Worm (Caenorhabditis elegans): Measurements from ENCODE around the gene K10B2.4.

K10B2.4 gene

ce11 chrII:6377381-6377948 is 16.7 kb upstream of the K10B2.4 start:
- TF ChIP-seq ceh-83 (GFP tag; optimal IDR thresholded peaks at IDR 0.05) (no peak), elt-3 (tag; optimal IDR thresholded peaks at IDR 0.05) (no peak), nhr-237 (tag; optimal IDR thresholded peaks at IDR 0.05) (no peak), blmp-1 (tag; optimal IDR thresholded peaks at IDR 0.05) (no peak), unc-120 (tag; optimal IDR thresholded peaks at IDR 0.05; ENCODE audit: poor library complexity, severe bottlenecking) (no peak), nhr-12 (tag; optimal IDR thresholded peaks at IDR 0.05) (no peak), cnd-1 (tag; optimal IDR thresholded peaks at IDR 0.05) (no peak), drap-1 (GFP tag; optimal IDR thresholded peaks at IDR 0.05) (no peak), bed-3 (GFP tag; optimal IDR thresholded peaks at IDR 0.05) (no peak), sem-2 (GFP tag; optimal IDR thresholded peaks at IDR 0.05) (no peak), pha-4 (tag; optimal IDR thresholded peaks at IDR 0.05) (no peak), nhr-2 (tag; optimal IDR thresholded peaks at IDR 0.05) (no peak), lin-13 (tag; optimal IDR thresholded peaks at IDR 0.05) (no peak), zip-8 (tag; optimal IDR thresholded peaks at IDR 0.05) (no peak), nhr-76 (tag; optimal IDR thresholded peaks at IDR 0.05) (no peak), lin-32 (GFP tag; optimal IDR thresholded peaks at IDR 0.05) (no peak), mab-5 (tag; optimal IDR thresholded peaks at IDR 0.05) (no peak), snpc-4 (tag; optimal IDR thresholded peaks at IDR 0.05) (no peak), ztf-11 (tag; optimal IDR thresholded peaks at IDR 0.05) (no peak), ham-2 (GFP tag; optimal IDR thresholded peaks at IDR 0.05) (no peak)

- TF ChIP-seq sem-2 (GFP tag; optimal IDR thresholded peaks at IDR 0.05) (no peak), elt-1 (tag; optimal IDR thresholded peaks at IDR 0.05; ENCODE audit: borderline replicate concordance, insufficient read depth) (no peak), lin-32 (GFP tag; optimal IDR thresholded peaks at IDR 0.05) (no peak), nhr-12 (tag; optimal IDR thresholded peaks at IDR 0.05) (no peak), snpc-4 (tag; optimal IDR thresholded peaks at IDR 0.05) (no peak), mab-5 (tag; optimal IDR thresholded peaks at IDR 0.05) (no peak), lsy-2 (tag; optimal IDR thresholded peaks at IDR 0.05) (no peak), M03D4.4 (tag; optimal IDR thresholded peaks at IDR 0.05) (no peak), ces-1 (GFP tag; optimal IDR thresholded peaks at IDR 0.05) (no peak), unc-120 (tag; optimal IDR thresholded peaks at IDR 0.05; ENCODE audit: poor library complexity, severe bottlenecking) (no peak), mep-1 (tag; optimal IDR thresholded peaks at IDR 0.05) (no peak), ceh-43 (GFP tag; optimal IDR thresholded peaks at IDR 0.05) (no peak), nhr-76 (tag; optimal IDR thresholded peaks at IDR 0.05) (no peak)
Observed at ce11 chrII:6376693-6377092, 15.9 kb upstream of the K10B2.4 start.

- TF ChIP-seq bed-3 (GFP tag; optimal IDR thresholded peaks at IDR 0.05) = no peak
- no peak for TF ChIP-seq nhr-2 (tag; optimal IDR thresholded peaks at IDR 0.05)
- no peak for TF ChIP-seq lin-32 (GFP tag; optimal IDR thresholded peaks at IDR 0.05)
- TF ChIP-seq nhr-76 (tag; optimal IDR thresholded peaks at IDR 0.05) = no peak
- no peak for TF ChIP-seq mab-5 (tag; optimal IDR thresholded peaks at IDR 0.05)
- no peak for TF ChIP-seq unc-62 (GFP tag; optimal IDR thresholded peaks at IDR 0.05)
- TF ChIP-seq ceh-83 (GFP tag; optimal IDR thresholded peaks at IDR 0.05) = no peak
Observed at ce11 chrII:6374646-6375045, 13.9 kb upstream of the K10B2.4 start.

- TF ChIP-seq unc-62 (GFP tag; optimal IDR thresholded peaks at IDR 0.05) = no peak
- no peak for TF ChIP-seq zip-8 (tag; optimal IDR thresholded peaks at IDR 0.05)
- no peak for TF ChIP-seq elt-1 (tag; optimal IDR thresholded peaks at IDR 0.05; ENCODE audit: borderline replicate concordance, insufficient read depth)
- TF ChIP-seq unc-39 (tag; optimal IDR thresholded peaks at IDR 0.05) = no peak
- TF ChIP-seq nhr-12 (tag; optimal IDR thresholded peaks at IDR 0.05) = no peak
- no peak for TF ChIP-seq nhr-28 (tag; optimal IDR thresholded peaks at IDR 0.05)
- TF ChIP-seq snpc-4 (tag; optimal IDR thresholded peaks at IDR 0.05) = no peak
- no peak for TF ChIP-seq nhr-237 (tag; optimal IDR thresholded peaks at IDR 0.05)
- no peak for TF ChIP-seq mls-2 (tag; optimal IDR thresholded peaks at IDR 0.05)
- no peak for TF ChIP-seq cnd-1 (tag; optimal IDR thresholded peaks at IDR 0.05)
- TF ChIP-seq ceh-83 (GFP tag; optimal IDR thresholded peaks at IDR 0.05) = no peak
- TF ChIP-seq lsy-2 (tag; optimal IDR thresholded peaks at IDR 0.05) = no peak
- no peak for TF ChIP-seq drap-1 (GFP tag; optimal IDR thresholded peaks at IDR 0.05)
- no peak for TF ChIP-seq ceh-43 (GFP tag; optimal IDR thresholded peaks at IDR 0.05)
- TF ChIP-seq unc-120 (tag; optimal IDR thresholded peaks at IDR 0.05; ENCODE audit: poor library complexity, severe bottlenecking) = no peak
- no peak for TF ChIP-seq mab-5 (tag; optimal IDR thresholded peaks at IDR 0.05)
- TF ChIP-seq tbx-8 (GFP tag; optimal IDR thresholded peaks at IDR 0.05) = no peak
Observed at ce11 chrII:6373361-6373760, 12.6 kb upstream of the K10B2.4 start.

ce11 chrII:6371003-6371402 is 10.2 kb upstream of the K10B2.4 start, which contains the start of gene lin-23:
Gene lin-23, plus strand, starts transcription at chrII:6371303.
- no peak for TF ChIP-seq unc-120 (tag; optimal IDR thresholded peaks at IDR 0.05; ENCODE audit: poor library complexity, severe bottlenecking)
- TF ChIP-seq mab-5 (tag; optimal IDR thresholded peaks at IDR 0.05) = no peak
- TF ChIP-seq unc-62 (GFP tag; optimal IDR thresholded peaks at IDR 0.05) = no peak
- no peak for TF ChIP-seq unc-39 (tag; optimal IDR thresholded peaks at IDR 0.05)
- TF ChIP-seq lin-13 (tag; optimal IDR thresholded peaks at IDR 0.05) = no peak
